Fruit fly (Drosophila melanogaster) whole organism, prepupa: ENCODE measurements around the gene Pfdn5.

Source experiments
- Blimp-1 ChIP-seq: fragments of 200-800 bp; sonication (Bioruptor generic); optimal IDR thresholded peaks from 3 replicates; lab custom pipeline; 2017; ENCODE audit warnings: missing biosample characterization, missing genetic modification characterization, mild to moderate bottlenecking, moderate library complexity, missing genetic modification reagents
- CG10631 ChIP-seq: fragments of 200-800 bp; sonication (Bioruptor generic); optimal IDR thresholded peaks from 2 replicates; lab custom pipeline; 2016; ENCODE audit warnings: missing biosample characterization, missing genetic modification characterization
- CG10669 ChIP-seq: fragments of 200-800 bp; sonication (Bioruptor generic); optimal IDR thresholded peaks from 3 replicates; lab custom pipeline; 2018; ENCODE audit warnings: missing biosample characterization, mild to moderate bottlenecking, missing genetic modification characterization, moderate library complexity
- CG11294 ChIP-seq: fragments of 200-800 bp; sonication (Bioruptor generic); IDR thresholded peaks from 2 replicates; pipeline ENCODE4 v1.3.6; 2022; ENCODE audit warnings: missing biosample characterization, missing genetic modification characterization
- CG15336 ChIP-seq: fragments of 200-800 bp; sonication (Bioruptor generic); IDR thresholded peaks from 2 replicates; pipeline ENCODE4 v1.3.6; 2022; ENCODE audit warnings: missing biosample characterization, missing genetic modification characterization
- CG1621 ChIP-seq: fragments of 200-800 bp; sonication (Bioruptor generic); optimal IDR thresholded peaks from 3 replicates; lab custom pipeline; 2018; ENCODE audit warnings: missing biosample characterization, mild to moderate bottlenecking, missing genetic modification characterization
- CG16779 ChIP-seq: fragments of 200-800 bp; sonication (Bioruptor generic); optimal IDR thresholded peaks from 3 replicates; lab custom pipeline; 2017; ENCODE audit warnings: missing biosample characterization, mild to moderate bottlenecking, missing genetic modification characterization
- CG34406 ChIP-seq: fragments of 200-800 bp; sonication (Bioruptor generic); optimal IDR thresholded peaks from 3 replicates; lab custom pipeline; 2016; ENCODE audit warnings: missing biosample characterization, missing genetic modification characterization
- CG3919 ChIP-seq: fragments of 200-800 bp; sonication (Bioruptor generic); optimal IDR thresholded peaks from 3 replicates; lab custom pipeline; 2016; ENCODE audit warnings: missing biosample characterization, missing genetic modification characterization
- CG4318 ChIP-seq: fragments of 200-800 bp; sonication (Bioruptor generic); optimal IDR thresholded peaks from 3 replicates; lab custom pipeline; 2017; ENCODE audit warnings: missing biosample characterization, mild to moderate bottlenecking, missing genetic modification characterization
- CG6276 ChIP-seq: fragments of 200-800 bp; sonication (Bioruptor generic); optimal IDR thresholded peaks from 2 replicates; lab custom pipeline; 2017; ENCODE audit warnings: missing biosample characterization, mild to moderate bottlenecking, missing genetic modification characterization
- CG6792 ChIP-seq: fragments of 200-800 bp; sonication (Bioruptor generic); optimal IDR thresholded peaks from 3 replicates; lab custom pipeline; 2016; ENCODE audit warnings: missing biosample characterization, missing genetic modification characterization
- CG6808 ChIP-seq: fragments of 200-800 bp; sonication (Bioruptor generic); optimal IDR thresholded peaks from 3 replicates; lab custom pipeline; 2017; ENCODE audit warnings: missing biosample characterization, missing genetic modification characterization, mild to moderate bottlenecking, moderate library complexity, missing genetic modification reagents
- CG6854 ChIP-seq: fragments of 200-800 bp; sonication (Bioruptor generic); optimal IDR thresholded peaks from 2 replicates; lab custom pipeline; 2017; ENCODE audit warnings: missing biosample characterization, mild to moderate bottlenecking, missing genetic modification characterization
- CG7368 ChIP-seq: fragments of 200-800 bp; sonication (Bioruptor generic); optimal IDR thresholded peaks from 3 replicates; lab custom pipeline; 2016; ENCODE audit warnings: missing biosample characterization, missing genetic modification characterization
- CG8119 ChIP-seq: fragments of 200-800 bp; sonication (Bioruptor generic); IDR thresholded peaks from 3 replicates; pipeline ENCODE4 v1.3.6; 2022; ENCODE audit warnings: missing biosample characterization, missing genetic modification characterization
- CG8319 ChIP-seq: fragments of 200-800 bp; sonication (Bioruptor generic); optimal IDR thresholded peaks from 3 replicates; lab custom pipeline; 2016; ENCODE audit warnings: missing biosample characterization, missing genetic modification characterization
- CG8632 ChIP-seq: fragments of 200-800 bp; sonication (Bioruptor generic); optimal IDR thresholded peaks from 3 replicates; lab custom pipeline; 2016; ENCODE audit warnings: missing biosample characterization, missing genetic modification characterization
- CG9139 ChIP-seq: fragments of 200-800 bp; sonication (Bioruptor generic); optimal IDR thresholded peaks from 3 replicates; lab custom pipeline; 2017; ENCODE audit warnings: missing biosample characterization, mild to moderate bottlenecking, missing genetic modification characterization
- Eip75B ChIP-seq: fragments of 200-800 bp; sonication (Bioruptor generic); optimal IDR thresholded peaks from 3 replicates; lab custom pipeline; 2016; ENCODE audit warnings: missing biosample characterization, missing genetic modification characterization
- Eip93F ChIP-seq: fragments of 200-800 bp; sonication (Bioruptor generic); optimal IDR thresholded peaks from 2 replicates; lab custom pipeline; 2016; ENCODE audit warnings: missing biosample characterization, mild to moderate bottlenecking, missing genetic modification characterization
- Ets96B ChIP-seq: fragments of 200-800 bp; optimal IDR thresholded peaks from 2 replicates; lab custom pipeline; 2019; ENCODE audit warnings: missing biosample characterization, mild to moderate bottlenecking, missing genetic modification characterization, moderate library complexity
- Hr39 ChIP-seq: fragments of 200-800 bp; sonication (Bioruptor generic); optimal IDR thresholded peaks from 2 replicates; lab custom pipeline; 2016; ENCODE audit warnings: missing biosample characterization, missing genetic modification characterization
- Hr4 ChIP-seq: fragments of 200-800 bp; sonication (Bioruptor generic); optimal IDR thresholded peaks from 3 replicates; lab custom pipeline; 2016; ENCODE audit warnings: missing biosample characterization, missing genetic modification characterization
- Lpt ChIP-seq: fragments of 200-800 bp; sonication (Bioruptor generic); optimal IDR thresholded peaks from 3 replicates; lab custom pipeline; 2016; ENCODE audit warnings: missing biosample characterization, missing genetic modification characterization
- OdsH ChIP-seq: fragments of 200-800 bp; sonication (Bioruptor generic); optimal IDR thresholded peaks from 3 replicates; lab custom pipeline; 2016; ENCODE audit warnings: missing biosample characterization, missing genetic modification characterization
- Smox ChIP-seq: fragments of 200-800 bp; sonication (Bioruptor generic); optimal IDR thresholded peaks from 3 replicates; lab custom pipeline; 2016; ENCODE audit warnings: missing biosample characterization, missing genetic modification characterization
- Sox14 ChIP-seq: fragments of 200-800 bp; sonication (Bioruptor generic); optimal IDR thresholded peaks from 3 replicates; lab custom pipeline; 2016; ENCODE audit warnings: missing biosample characterization, missing genetic modification characterization
- achi ChIP-seq: fragments of 200-800 bp; sonication (Bioruptor generic); optimal IDR thresholded peaks from 3 replicates; lab custom pipeline; 2016; ENCODE audit warnings: missing biosample characterization, missing genetic modification characterization
- acj6 ChIP-seq: fragments of 200-800 bp; sonication (Bioruptor generic); optimal IDR thresholded peaks from 3 replicates; lab custom pipeline; 2016; ENCODE audit warnings: missing biosample characterization, missing genetic modification characterization
- cyc ChIP-seq: fragments of 200-800 bp; sonication (Bioruptor generic); optimal IDR thresholded peaks from 3 replicates; lab custom pipeline; 2016; ENCODE audit warnings: missing biosample characterization, missing genetic modification characterization
- dac ChIP-seq: fragments of 200-800 bp; sonication (Bioruptor generic); optimal IDR thresholded peaks from 2 replicates; lab custom pipeline; 2017; ENCODE audit warnings: missing biosample characterization, mild to moderate bottlenecking, missing genetic modification characterization
- dsx ChIP-seq: fragments of 200-800 bp; optimal IDR thresholded peaks from 3 replicates; lab custom pipeline; 2019; ENCODE audit warnings: missing biosample characterization, mild to moderate bottlenecking, missing genetic modification characterization, moderate library complexity; ENCODE audit not compliant: poor library complexity, severe bottlenecking
- esn ChIP-seq: fragments of 200-800 bp; sonication (Bioruptor generic); optimal IDR thresholded peaks from 2 replicates; lab custom pipeline; 2016; ENCODE audit warnings: missing biosample characterization, mild to moderate bottlenecking, missing genetic modification characterization, moderate library complexity
- fd59A ChIP-seq: fragments of 200-800 bp; sonication (Bioruptor generic); optimal IDR thresholded peaks from 2 replicates; lab custom pipeline; 2017; ENCODE audit warnings: missing biosample characterization, mild to moderate bottlenecking, missing genetic modification characterization, missing genetic modification reagents
- fd85E ChIP-seq: fragments of 200-800 bp; sonication (Bioruptor generic); optimal IDR thresholded peaks from 3 replicates; lab custom pipeline; 2016; ENCODE audit warnings: missing biosample characterization, missing genetic modification characterization
- fkh ChIP-seq: fragments of 200-800 bp; sonication (Bioruptor generic); optimal IDR thresholded peaks from 3 replicates; lab custom pipeline; 2017; ENCODE audit warnings: missing biosample characterization, mild to moderate bottlenecking, missing genetic modification characterization, moderate library complexity
- spab ChIP-seq: fragments of 200-800 bp; sonication (Bioruptor generic); optimal IDR thresholded peaks from 2 replicates; lab custom pipeline; 2017; ENCODE audit warnings: missing biosample characterization, mild to moderate bottlenecking, missing genetic modification characterization, missing genetic modification reagents
- ss ChIP-seq, 2 experiments: fragments of 200-800 bp; sonication (Bioruptor generic); optimal IDR thresholded peaks; 2 replicates in 1 of 2; 3 replicates in 1 of 2; lab custom pipeline; 2017 to 2018; ENCODE audit warnings: mild to moderate bottlenecking in 2 of 2, missing biosample characterization in 2 of 2, missing genetic modification characterization in 2 of 2, moderate library complexity in 1 of 2
- svp ChIP-seq: fragments of 200-800 bp; sonication (Bioruptor generic); peaks from one replicate; lab custom pipeline; 2016; ENCODE audit warnings: missing biosample characterization, missing genetic modification characterization
- topi ChIP-seq: fragments of 200-800 bp; sonication (Bioruptor generic); optimal IDR thresholded peaks from 3 replicates; lab custom pipeline; 2016; ENCODE audit warnings: missing biosample characterization, missing genetic modification characterization

Gene Pfdn5

DNA sequence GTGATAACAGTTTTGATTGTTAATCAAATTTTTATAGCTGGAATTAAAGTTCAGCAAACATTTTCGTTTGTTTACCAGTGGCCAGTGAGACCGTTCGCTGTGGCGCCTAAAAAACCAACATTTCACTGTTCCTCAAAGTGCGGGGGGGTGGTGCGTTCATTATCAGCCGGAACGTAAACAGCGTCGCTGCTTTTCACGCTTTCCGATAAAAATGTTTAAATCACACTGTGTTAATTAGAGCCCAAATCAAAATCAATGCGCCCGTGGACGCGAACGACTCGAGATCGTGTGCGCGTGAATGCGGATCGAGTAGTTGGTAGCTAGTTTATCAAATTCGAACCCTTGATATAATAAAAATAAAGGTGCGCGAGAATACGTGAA is 39.0 kb upstream of the Pfdn5 start, which contains the start of gene CG34376 (continued):
- TF ChIP-seq CG4318 (GFP tag; lab: Kevin White, UChicago), result peak; percentile 27

DNA sequence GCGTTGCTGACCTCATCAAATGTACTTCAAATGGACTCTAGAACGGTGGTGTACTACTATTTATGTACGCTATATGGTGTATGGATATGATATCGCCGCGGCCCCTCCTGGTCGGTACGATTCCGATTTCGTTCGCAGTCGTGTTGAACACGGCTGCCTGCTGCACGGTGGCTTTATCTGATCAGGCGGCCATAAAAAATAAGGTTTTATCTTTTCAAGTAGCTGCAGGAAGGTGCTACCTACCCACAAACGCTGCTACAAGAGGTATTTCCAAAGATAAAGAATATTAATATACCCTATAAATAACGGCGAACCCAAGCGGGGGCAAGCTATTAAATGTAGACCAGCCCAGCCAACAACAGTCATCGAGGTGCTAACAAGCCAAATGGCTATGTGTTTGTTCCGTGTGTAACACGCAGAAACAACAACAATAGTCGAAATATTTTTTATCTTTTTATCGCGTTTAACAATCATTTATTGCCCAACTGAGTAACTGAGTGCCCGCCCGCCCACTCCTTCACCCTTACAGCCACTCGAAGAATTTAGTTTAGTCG is 36.9 kb upstream of the Pfdn5 start:
- no peak for TF ChIP-seq CG10631 (GFP tag; lab: Kevin White, UChicago)
- TF ChIP-seq fkh (GFP tag; lab: Kevin White, UChicago), result peak; percentile 15

DNA sequence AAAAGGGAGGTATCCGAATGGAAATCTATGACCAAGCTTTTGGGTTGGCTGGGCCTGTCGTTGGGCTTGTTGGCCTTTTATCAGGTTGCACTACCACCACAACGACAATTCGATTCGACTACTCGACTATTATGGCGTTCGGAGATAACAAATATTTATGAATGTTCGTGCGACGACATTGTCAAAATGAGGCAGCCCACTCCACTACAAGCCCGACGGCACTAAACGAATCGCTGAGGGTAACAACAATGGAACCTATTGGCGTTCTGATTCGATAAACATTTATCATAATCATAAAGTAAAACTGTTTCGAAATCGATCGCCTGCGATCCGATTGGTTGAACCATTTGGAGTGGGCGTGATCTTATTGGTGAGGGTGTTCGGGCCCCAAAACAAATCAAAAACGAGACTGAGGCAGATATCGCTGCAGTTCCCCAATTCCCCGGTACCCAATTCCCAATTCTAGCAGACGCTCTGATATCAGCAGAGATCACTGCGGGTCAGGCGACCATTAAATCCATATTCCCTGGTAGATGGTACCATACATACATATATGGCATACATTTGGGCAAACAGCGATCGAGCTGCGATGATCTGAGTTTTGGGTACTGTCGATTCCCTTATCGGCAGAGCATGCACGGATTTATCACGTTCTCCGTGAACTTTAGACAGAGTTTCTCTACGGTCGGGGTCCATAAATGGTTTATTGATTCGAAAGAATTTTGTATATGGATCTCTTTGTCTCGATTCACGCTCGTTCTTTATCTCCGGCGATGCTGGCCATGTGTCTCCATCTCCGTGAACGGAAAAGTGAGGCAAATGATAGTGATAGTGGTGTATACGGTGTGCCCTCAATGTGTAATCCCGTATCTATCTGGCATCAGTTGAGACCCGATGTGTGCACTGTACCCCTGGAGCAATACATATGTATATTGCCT is 32.2 kb upstream of the Pfdn5 start:
- TF ChIP-seq CG10631 (GFP tag; lab: Kevin White, UChicago), result no peak
- peak; percentile 98 for TF ChIP-seq svp (GFP tag; lab: Kevin White, UChicago)

DNA sequence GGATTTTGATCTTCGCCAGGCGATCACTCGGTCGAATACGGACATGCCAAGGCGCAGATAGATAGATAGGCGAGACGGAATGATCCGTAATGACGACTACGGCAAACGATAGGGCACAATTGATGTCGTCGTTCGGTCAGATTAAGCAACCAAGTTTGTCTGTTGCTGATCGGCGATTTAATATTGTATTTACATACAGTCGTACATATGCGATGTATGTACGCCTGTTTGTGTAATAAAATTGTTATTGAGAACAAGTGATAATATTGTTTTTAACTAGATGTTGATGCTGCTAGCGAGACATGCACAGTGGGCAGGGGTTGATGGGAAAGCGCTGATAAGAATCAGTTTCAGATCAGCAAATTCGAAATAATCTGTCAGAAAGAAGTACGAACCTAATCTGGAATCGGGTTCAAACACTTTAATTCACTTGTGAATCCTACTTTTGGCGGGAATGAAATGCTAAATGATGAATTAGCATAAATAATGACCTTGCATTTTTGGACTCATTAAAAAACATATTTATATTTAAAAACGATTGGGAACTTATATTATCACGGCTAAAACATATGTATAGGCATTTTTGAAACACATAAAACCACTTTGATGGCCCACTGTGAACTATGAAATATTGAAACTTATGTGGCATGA is 31.4 kb upstream of the Pfdn5 start:
- TF ChIP-seq CG9139 (GFP tag; lab: Kevin White, UChicago) (no peak), CG6792 (peak; percentile 38), CG8119 (0 out of 3 replicates have a peak, but pooled peaks have one; percentile 22), esn (GFP tag; lab: Kevin White, UChicago) (peak; percentile 20), Hr4 (GFP tag; lab: Kevin White, UChicago) (no peak), ss (GFP tag; optimal IDR thresholded peaks at IDR 0.05; lab: Kevin White, UChicago) (peak in 1 of 2 experiments; percentile 48), CG1621 (tag; lab: Kevin White, UChicago) (peak; percentile 18), CG6808 (peak; percentile 53), Eip93F (GFP tag; lab: Kevin White, UChicago) (no peak), CG10631 (GFP tag; lab: Kevin White, UChicago) (peak; percentile 20), fd85E (no peak), CG34406 (GFP tag; lab: Kevin White, UChicago) (peak; percentile 32), cyc (no peak), dsx (GFP tag; lab: Kevin White, UChicago) (no peak), CG3919 (GFP tag; lab: Kevin White, UChicago) (peak; percentile 35), CG11294 (GFP tag; lab: Robert Waterston, UW) (no peak; the same call in 1 of the 2 replicates), CG16779 (tag; lab: Kevin White, UChicago) (peak; percentile 35), Lpt (GFP tag; lab: Kevin White, UChicago) (no peak), spab (GFP tag; lab: Kevin White, UChicago) (peak; percentile 54), Sox14 (peak; percentile 32), fd59A (GFP tag; lab: Kevin White, UChicago) (peak; percentile 16), Eip75B (GFP tag; lab: Kevin White, UChicago) (peak; percentile 52), fkh (GFP tag; lab: Kevin White, UChicago) (no peak), CG6854 (GFP tag; lab: Kevin White, UChicago) (no peak), CG8319 (GFP tag; lab: Kevin White, UChicago) (no peak), Smox (GFP tag; lab: Kevin White, UChicago) (no peak), Ets96B (tag; lab: Kevin White, UChicago) (peak; percentile 45), CG7368 (GFP tag; lab: Kevin White, UChicago) (no peak), topi (GFP tag; lab: Kevin White, UChicago) (peak; percentile 2), CG8632 (GFP tag; lab: Kevin White, UChicago) (peak; percentile 29), Blimp-1 (GFP tag; lab: Kevin White, UChicago) (no peak), CG6276 (GFP tag; lab: Kevin White, UChicago) (peak; percentile 27), OdsH (GFP tag; lab: Kevin White, UChicago) (no peak), Hr39 (GFP tag; lab: Kevin White, UChicago) (no peak), CG15336 (GFP tag; lab: Robert Waterston, UW) (no peak), CG10669 (GFP tag; lab: Kevin White, UChicago) (peak; percentile 53), achi (GFP tag; lab: Kevin White, UChicago) (peak; percentile 52), dac (GFP tag; lab: Kevin White, UChicago) (no peak), acj6 (GFP tag; lab: Kevin White, UChicago) (no peak)
